Worm (Caenorhabditis elegans): ENCODE measurements around the gene Y43F8C.7.

DNA sequence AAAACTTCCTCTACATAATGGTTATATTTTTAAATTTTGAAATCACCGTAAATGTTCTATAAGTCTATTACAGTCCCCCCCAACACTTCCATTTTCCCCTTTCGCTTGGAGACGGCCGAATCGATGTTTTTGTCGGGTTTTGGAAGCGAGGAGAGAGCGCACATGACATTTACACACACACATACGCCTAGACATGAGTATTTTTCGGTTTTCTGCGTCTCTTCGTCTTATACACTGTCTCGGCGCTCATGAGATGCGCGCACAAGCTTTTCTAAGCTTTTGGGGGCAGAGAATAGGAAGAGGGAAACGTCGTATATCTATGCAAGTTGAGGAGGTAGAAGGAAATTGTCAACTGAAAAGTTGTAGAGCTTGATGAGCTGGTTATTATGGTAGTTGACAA, 23.7 kb downstream of the Y43F8C.7 start:
- TF ChIP-seq ztf-11 (tag; optimal IDR thresholded peaks at IDR 0.05) (no peak), nhr-11 (tag; optimal IDR thresholded peaks at IDR 0.05) (no peak), snpc-4 (tag; optimal IDR thresholded peaks at IDR 0.05) (no peak), egl-43 (GFP tag; IDR thresholded peaks at IDR 0.05) (no peak), lin-29 (GFP tag; IDR thresholded peaks at IDR 0.05) (no peak), nhr-77 (tag; optimal IDR thresholded peaks at IDR 0.05) (no peak), egl-27 (tag; optimal IDR thresholded peaks at IDR 0.05) (no peak), arid-1 (GFP tag; conservative IDR thresholded peaks at IDR 0.05) (no peak), dmd-9 (GFP tag; IDR thresholded peaks at IDR 0.05) (no peak), Y75B8A.6 (GFP tag; IDR thresholded peaks at IDR 0.05) (no peak), zag-1 (tag; optimal IDR thresholded peaks at IDR 0.05) (no peak)

Measured in whole organism, L4 larva.